Worm (Caenorhabditis elegans) whole organism, early embryonic: ENCODE data around the gene srt-37.

Experiments used
- ama-1 ChIP-seq: fragments of 150-350 bp; optimal IDR thresholded peaks from 2 replicates; lab custom pipeline; 2014
- flt-1 ChIP-seq: fragments of 200-800 bp; sonication (Bioruptor generic); IDR thresholded peaks from 2 replicates; pipeline ENCODE4 v1.3.6; 2022; ENCODE audit warnings: missing genetic modification characterization, missing compliant biosample characterization
- hmbx-1 ChIP-seq: sonication (generic microtip); optimal IDR thresholded peaks from 2 replicates; lab custom pipeline; 2016; ENCODE audit warnings: mild to moderate bottlenecking, missing genetic modification characterization, missing compliant biosample characterization
- hnd-1 ChIP-seq: sonication (generic microtip); optimal IDR thresholded peaks from 2 replicates; lab custom pipeline; 2016; ENCODE audit warnings: missing genetic modification characterization, missing compliant biosample characterization

ce11 chrV:4303793-4304192 lies 22.2 kb upstream of the srt-37 start:
- no peak for TF ChIP-seq hmbx-1 (tag; lab: Kevin White, UChicago)
- no peak for TF ChIP-seq hnd-1 (tag; lab: Kevin White, UChicago)
- no peak for TF ChIP-seq flt-1
- no peak for TF ChIP-seq ama-1 (lab: Kevin White, UChicago)
